Worm (Caenorhabditis elegans) whole organism, early embryonic: ENCODE measurements around the gene nlp-46.

Experiments
- B0310.2 ChIP-seq: sonication (generic microtip); optimal IDR thresholded peaks from 2 replicates; lab custom pipeline; 2016; ENCODE audit warnings: mild to moderate bottlenecking, missing genetic modification characterization, missing compliant biosample characterization
- F13C5.2 ChIP-seq: sonication (generic microtip); optimal IDR thresholded peaks from 2 replicates; lab custom pipeline; 2017; ENCODE audit warnings: mild to moderate bottlenecking, missing genetic modification characterization, inconsistent platforms, missing compliant biosample characterization
- aly-1 ChIP-seq: sonication (generic microtip); optimal IDR thresholded peaks from 2 replicates; lab custom pipeline; 2016; ENCODE audit warnings: missing genetic modification characterization, missing compliant biosample characterization
- ama-1 ChIP-seq: fragments of 150-350 bp; optimal IDR thresholded peaks from 2 replicates; lab custom pipeline; 2014
- ceh-13 ChIP-seq: fragments of 200-800 bp; sonication (Bioruptor generic); optimal IDR thresholded peaks from 2 replicates; lab custom pipeline; 2018; ENCODE audit warnings: mild to moderate bottlenecking, missing genetic modification characterization, missing compliant biosample characterization
- ceh-36 ChIP-seq: sonication (generic microtip); optimal IDR thresholded peaks from 2 replicates; lab custom pipeline; 2016; ENCODE audit warnings: missing genetic modification characterization, inconsistent platforms, missing compliant biosample characterization
- ets-7 ChIP-seq: sonication (generic microtip); optimal IDR thresholded peaks from 2 replicates; lab custom pipeline; 2016; ENCODE audit warnings: missing genotype, missing genetic modification characterization, missing compliant biosample characterization
- flt-1 ChIP-seq: fragments of 200-800 bp; sonication (Bioruptor generic); IDR thresholded peaks from 2 replicates; pipeline ENCODE4 v1.3.6; 2022; ENCODE audit warnings: missing genetic modification characterization, missing compliant biosample characterization
- hmbx-1 ChIP-seq: sonication (generic microtip); optimal IDR thresholded peaks from 2 replicates; lab custom pipeline; 2016; ENCODE audit warnings: mild to moderate bottlenecking, missing genetic modification characterization, missing compliant biosample characterization
- hmg-4 ChIP-seq: fragments of 200-800 bp; sonication (Bioruptor generic); optimal IDR thresholded peaks from 2 replicates; lab custom pipeline; 2018; ENCODE audit warnings: mild to moderate bottlenecking, missing genetic modification characterization, missing compliant biosample characterization
- hnd-1 ChIP-seq: sonication (generic microtip); optimal IDR thresholded peaks from 2 replicates; lab custom pipeline; 2016; ENCODE audit warnings: missing genetic modification characterization, missing compliant biosample characterization
- pes-1 ChIP-seq: fragments of 200-800 bp; sonication (Bioruptor generic); IDR thresholded peaks from 2 replicates; pipeline ENCODE4 v1.3.6; 2022; ENCODE audit warnings: missing genetic modification reagents, missing genetic modification characterization, missing compliant biosample characterization
- scrt-1 ChIP-seq: fragments of 200-800 bp; sonication (Bioruptor generic); IDR thresholded peaks from 2 replicates; pipeline ENCODE4 v1.3.6; 2022; ENCODE audit warnings: missing genetic modification characterization, missing compliant biosample characterization
- sea-1 ChIP-seq: fragments of 200-800 bp; sonication (Bioruptor generic); conservative IDR thresholded peaks from 2 replicates; pipeline ENCODE4 v1.3.6; 2022; ENCODE audit warnings: missing genetic modification characterization, missing compliant biosample characterization
- tbx-11 ChIP-seq: fragments of 200-800 bp; sonication (Bioruptor generic); IDR thresholded peaks from 2 replicates; pipeline ENCODE4 v1.3.6; 2022; ENCODE audit warnings: missing genetic modification characterization, missing compliant biosample characterization
- tbx-37 ChIP-seq: fragments of 200-800 bp; sonication (Bioruptor generic); conservative IDR thresholded peaks from 2 replicates; pipeline ENCODE4 v1.3.6; 2022; ENCODE audit warnings: missing genetic modification reagents, missing genetic modification characterization, missing compliant biosample characterization
- tra-4 ChIP-seq: sonication (generic microtip); optimal IDR thresholded peaks from 2 replicates; lab custom pipeline; 2017; ENCODE audit warnings: missing genetic modification characterization, missing compliant biosample characterization

Gene nlp-46

DNA sequence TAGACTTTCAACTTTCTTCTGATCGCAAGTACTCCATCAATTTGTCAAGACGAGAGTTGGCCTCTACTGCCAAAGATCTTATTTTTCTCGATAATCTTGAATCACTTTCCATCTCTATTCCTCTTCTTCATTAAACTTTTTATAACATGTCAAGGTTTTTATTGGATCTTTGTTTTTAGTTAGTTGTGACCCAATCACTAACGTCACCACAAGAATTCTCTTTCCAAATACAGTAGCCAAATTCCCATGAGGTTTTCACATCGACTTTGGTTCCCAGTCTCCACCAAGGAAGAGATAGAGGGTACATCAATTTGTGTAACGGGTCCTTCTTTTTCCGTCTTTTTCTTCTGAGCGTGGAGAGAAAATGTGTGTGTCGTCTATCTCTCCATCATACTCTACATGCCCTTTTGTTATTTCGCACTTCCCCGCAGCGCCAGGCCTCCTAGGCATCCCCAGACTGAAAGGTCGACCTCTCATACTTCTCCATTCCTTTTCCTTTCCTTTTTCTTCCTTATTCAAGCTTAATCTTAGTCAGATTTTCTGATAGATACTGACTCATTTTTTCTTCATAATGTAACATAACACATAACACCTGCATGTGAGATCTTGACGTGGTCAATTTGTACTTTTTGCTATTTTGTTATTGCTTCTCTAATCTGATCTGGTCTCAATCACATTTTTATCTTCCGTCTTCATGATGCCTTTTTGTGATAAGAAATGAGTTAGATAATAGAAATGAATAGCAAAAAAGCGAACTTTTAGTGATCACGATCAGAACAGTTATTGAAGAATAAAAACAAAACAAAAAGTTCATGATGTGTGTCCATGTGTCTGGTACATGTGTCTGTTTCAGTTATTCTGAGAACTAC is 33.1 kb upstream of the nlp-46 start:
- TF ChIP-seq aly-1 (tag; lab: Kevin White, UChicago) (no peak), ama-1 (lab: Kevin White, UChicago) (no peak), tbx-37 (GFP tag; lab: Robert Waterston, UW) (no peak), pes-1 (no peak), ceh-36 (tag; lab: Kevin White, UChicago) (no peak), B0310.2 (no peak), flt-1 (no peak), hmg-4 (no peak), sea-1 (GFP tag; lab: Robert Waterston, UW) (no peak), hmbx-1 (no peak), ets-7 (no peak), scrt-1 (GFP tag; lab: Robert Waterston, UW) (no peak), hnd-1 (tag; lab: Kevin White, UChicago) (no peak), F13C5.2 (no peak)

DNA sequence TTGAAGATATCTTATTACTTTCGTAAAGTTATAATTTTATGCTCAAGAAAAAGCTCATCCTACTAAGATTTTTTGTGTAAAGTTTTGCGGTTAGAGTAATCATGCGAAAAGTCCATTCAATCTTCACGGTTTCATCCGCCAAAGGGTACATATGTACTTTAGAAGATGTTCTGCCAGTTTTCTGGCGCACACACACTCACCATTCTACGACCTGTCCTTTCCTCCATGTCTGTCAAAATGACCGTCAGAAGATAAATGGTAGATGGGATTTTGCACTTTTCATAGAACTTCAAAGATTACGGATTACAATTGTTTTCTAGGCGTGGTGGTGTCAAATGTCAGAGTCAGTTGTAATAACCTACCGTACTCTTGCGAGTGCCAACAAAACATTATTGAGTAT is 31.4 kb upstream of the nlp-46 start:
- TF ChIP-seq tra-4 (tag; lab: Kevin White, UChicago) (no peak), aly-1 (tag; lab: Kevin White, UChicago) (no peak), ceh-36 (tag; lab: Kevin White, UChicago) (no peak), scrt-1 (GFP tag; lab: Robert Waterston, UW) (no peak), hnd-1 (tag; lab: Kevin White, UChicago) (no peak), ama-1 (lab: Kevin White, UChicago) (no peak), pes-1 (no peak), tbx-11 (no peak), ets-7 (no peak)

DNA sequence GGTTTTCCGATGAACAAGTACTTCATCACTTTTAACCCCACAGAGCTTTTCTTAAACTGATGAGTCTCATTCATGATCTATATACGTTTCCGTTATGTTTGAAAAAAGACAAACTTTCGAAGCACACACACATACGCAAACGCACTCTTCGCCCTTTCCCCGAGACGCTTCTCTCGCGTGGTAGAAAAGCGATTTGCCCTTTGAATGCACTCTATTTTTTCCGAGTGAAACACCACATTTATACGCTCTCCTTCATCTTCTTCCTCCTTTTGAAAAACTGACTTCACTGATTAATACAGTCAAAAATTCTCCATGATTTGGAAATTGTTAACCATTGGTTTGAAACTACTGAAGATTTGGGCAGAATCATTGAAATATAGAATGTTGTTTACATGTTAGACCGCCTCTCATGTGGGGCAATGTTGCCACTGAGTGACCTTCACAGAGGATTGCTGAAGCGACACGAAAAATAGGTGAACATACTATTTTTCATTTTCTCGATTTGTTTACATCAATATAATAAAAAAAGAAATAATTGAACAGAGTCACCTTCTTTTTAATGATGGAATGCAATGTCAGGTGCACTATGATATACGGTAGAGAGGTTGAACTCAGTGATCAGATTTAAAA is 30.4 kb upstream of the nlp-46 start:
- no peak for TF ChIP-seq hmbx-1
- no peak for TF ChIP-seq ceh-13
- TF ChIP-seq hnd-1 (tag; lab: Kevin White, UChicago), result no peak
- no peak for TF ChIP-seq F13C5.2
- TF ChIP-seq tbx-11, result no peak
- no peak for TF ChIP-seq B0310.2
- no peak for TF ChIP-seq aly-1 (tag; lab: Kevin White, UChicago)
- TF ChIP-seq flt-1, result no peak

DNA sequence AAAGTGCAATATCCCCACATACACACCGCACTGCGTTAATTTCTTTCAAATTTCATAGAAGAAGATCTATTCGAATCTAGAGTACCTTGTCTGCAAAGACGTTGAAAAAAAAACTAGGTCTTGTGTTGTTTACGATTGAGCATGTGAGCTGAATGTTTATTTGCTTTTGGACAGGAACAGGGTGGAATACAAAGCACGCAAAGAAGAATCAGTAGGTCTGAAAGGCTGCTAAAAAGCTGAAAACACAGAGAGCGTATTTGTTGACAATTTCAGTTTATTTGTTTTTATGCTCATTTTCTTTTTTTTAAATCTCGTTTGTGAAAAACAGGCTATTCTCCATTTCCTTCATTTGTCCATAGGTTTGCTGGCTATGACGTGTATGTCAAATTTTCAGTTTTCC is 28.9 kb upstream of the nlp-46 start:
- TF ChIP-seq tra-4 (tag; lab: Kevin White, UChicago) (no peak), tbx-37 (GFP tag; lab: Robert Waterston, UW) (no peak), B0310.2 (no peak), scrt-1 (GFP tag; lab: Robert Waterston, UW) (no peak), ceh-13 (no peak)

DNA sequence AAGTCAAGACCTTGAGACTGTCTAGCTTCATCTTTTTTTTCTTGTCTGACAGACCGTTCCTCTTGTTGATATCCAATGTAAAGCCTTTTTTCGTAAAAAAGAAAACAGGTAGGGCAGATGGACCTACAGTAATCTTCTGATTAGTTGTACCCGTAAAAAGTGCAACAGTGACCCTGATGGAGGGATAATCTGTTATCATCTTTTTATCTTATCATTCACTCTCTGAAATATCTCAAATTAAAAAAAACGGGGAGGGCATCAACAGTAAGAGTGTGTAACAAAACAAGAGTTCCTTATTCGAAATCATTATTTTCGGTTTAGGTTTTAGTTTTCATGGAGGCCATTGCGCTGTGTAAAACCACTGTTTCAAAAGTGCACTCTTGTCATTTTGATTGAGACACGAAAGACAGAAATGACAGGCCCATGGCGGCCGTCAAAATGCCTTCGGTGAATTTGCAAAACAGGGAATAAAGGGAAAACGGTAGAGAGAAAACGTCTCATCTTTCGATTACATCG is 27.6 kb upstream of the nlp-46 start:
- no peak for TF ChIP-seq ceh-36 (tag; lab: Kevin White, UChicago)
- TF ChIP-seq F13C5.2, result no peak
- no peak for TF ChIP-seq B0310.2
- TF ChIP-seq flt-1, result no peak
- no peak for TF ChIP-seq tbx-37 (GFP tag; lab: Robert Waterston, UW)
- no peak for TF ChIP-seq pes-1
- no peak for TF ChIP-seq hmg-4
- TF ChIP-seq ceh-13, result no peak
- TF ChIP-seq ama-1 (lab: Kevin White, UChicago), result no peak
- TF ChIP-seq tra-4 (tag; lab: Kevin White, UChicago), result no peak
- no peak for TF ChIP-seq scrt-1 (GFP tag; lab: Robert Waterston, UW)
- TF ChIP-seq hnd-1 (tag; lab: Kevin White, UChicago), result no peak
- TF ChIP-seq aly-1 (tag; lab: Kevin White, UChicago), result no peak
- TF ChIP-seq sea-1 (GFP tag; lab: Robert Waterston, UW), result no peak
- TF ChIP-seq ets-7, result no peak
- TF ChIP-seq tbx-11, result no peak
- no peak for TF ChIP-seq hmbx-1

DNA sequence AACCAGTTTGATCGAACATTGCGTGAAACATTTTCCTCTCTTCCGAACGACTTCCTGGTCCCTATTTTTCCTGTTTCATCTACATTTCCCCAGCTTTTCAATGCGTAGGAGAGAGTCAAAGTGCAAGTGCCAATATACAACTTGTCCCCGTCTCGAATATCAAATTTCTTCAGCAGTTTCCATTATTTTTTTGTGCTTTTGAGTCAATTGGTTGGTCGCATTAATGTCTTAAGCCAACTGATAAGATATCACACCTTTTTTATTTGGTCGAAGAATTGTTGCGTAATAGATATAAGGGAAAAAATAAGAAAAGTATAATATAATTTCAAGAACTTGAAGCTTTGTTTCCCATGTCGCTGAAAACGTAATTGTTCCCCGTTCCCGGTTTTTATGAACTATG is 26.3 kb upstream of the nlp-46 start:
- no peak for TF ChIP-seq scrt-1 (GFP tag; lab: Robert Waterston, UW)
- TF ChIP-seq ets-7, result no peak

DNA sequence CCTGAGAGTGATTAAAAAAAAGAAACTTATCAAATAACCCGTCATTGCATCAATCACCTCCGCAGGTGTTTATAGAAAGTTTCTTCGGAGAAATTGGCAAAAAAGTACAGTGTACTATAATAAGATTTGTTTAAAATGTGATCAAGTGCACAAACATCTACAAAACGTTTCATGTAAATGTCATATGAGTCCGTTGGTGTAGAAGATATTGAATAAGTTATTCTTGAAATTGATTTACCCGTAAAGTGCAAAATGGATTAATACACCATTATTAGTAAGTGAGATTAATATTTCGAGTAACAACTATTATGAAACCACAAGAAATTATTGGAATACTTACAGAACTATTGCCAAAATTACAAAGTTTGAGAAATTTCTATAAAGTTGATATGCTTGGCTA is 25.0 kb upstream of the nlp-46 start:
- TF ChIP-seq flt-1 (no peak), ets-7 (no peak), tra-4 (tag; lab: Kevin White, UChicago) (no peak)

DNA sequence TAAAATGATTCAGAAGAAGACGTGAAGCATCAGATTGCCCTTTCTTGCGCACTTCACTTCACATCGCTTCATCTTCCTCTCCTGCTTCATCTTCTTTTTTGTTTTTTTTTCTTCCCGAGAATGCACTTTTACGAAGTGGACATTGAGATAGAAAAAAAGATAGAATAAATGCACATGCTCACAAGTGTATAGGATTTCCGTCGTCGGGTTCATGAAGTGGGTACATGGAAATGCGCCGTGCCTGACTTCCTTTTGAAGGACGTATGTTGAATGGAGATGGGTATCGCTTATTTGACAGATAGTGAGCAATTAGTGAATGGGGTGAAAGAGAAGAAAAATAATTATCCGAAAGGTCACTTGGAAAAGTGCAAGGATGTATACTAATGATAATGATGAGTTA is 24.0 kb upstream of the nlp-46 start:
- no peak for TF ChIP-seq tbx-37 (GFP tag; lab: Robert Waterston, UW)
- no peak for TF ChIP-seq B0310.2

DNA sequence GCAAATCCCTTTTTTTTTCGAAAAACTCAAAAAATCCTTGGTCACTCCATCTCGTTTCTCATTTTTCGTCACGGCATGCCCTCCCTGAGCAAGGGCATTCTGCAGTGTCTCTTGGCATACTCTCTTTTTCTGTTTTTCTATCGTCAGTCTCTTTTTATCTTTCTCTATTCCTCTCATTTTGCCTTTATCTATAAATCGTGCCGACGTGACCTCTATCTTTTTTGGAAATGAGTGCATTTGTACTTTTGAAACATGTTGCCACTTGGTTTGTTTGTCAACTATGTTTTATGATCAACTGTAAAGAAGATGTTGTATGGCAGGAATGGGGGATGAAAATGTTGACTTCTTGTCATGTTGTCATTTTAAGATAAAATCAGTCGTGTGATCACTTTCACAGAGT is 22.8 kb upstream of the nlp-46 start:
- TF ChIP-seq pes-1, result no peak
- no peak for TF ChIP-seq ets-7
- TF ChIP-seq hmg-4, result no peak
- no peak for TF ChIP-seq sea-1 (GFP tag; lab: Robert Waterston, UW)
- no peak for TF ChIP-seq ceh-36 (tag; lab: Kevin White, UChicago)
- no peak for TF ChIP-seq ama-1 (lab: Kevin White, UChicago)
- TF ChIP-seq aly-1 (tag; lab: Kevin White, UChicago), result no peak
- no peak for TF ChIP-seq tbx-37 (GFP tag; lab: Robert Waterston, UW)
- TF ChIP-seq ceh-13, result no peak
- no peak for TF ChIP-seq tra-4 (tag; lab: Kevin White, UChicago)
- TF ChIP-seq flt-1, result no peak
- no peak for TF ChIP-seq F13C5.2
- TF ChIP-seq B0310.2, result no peak
- TF ChIP-seq hnd-1 (tag; lab: Kevin White, UChicago), result no peak
- TF ChIP-seq tbx-11, result no peak
